Worm (Caenorhabditis elegans) whole organism, L3 larva: ENCODE data around the gene pde-3.

Experiments used
- ama-1 ChIP-seq: fragments of 150-350 bp; optimal IDR thresholded peaks from 2 replicates; lab custom pipeline; 2018
- egl-27 ChIP-seq: sonication (generic microtip); optimal IDR thresholded peaks from 4 replicates; lab custom pipeline; 2017; ENCODE audit warnings: missing biosample characterization, missing genetic modification reagents, missing genetic modification characterization
- elt-3 ChIP-seq, 3 experiments: fragments of 150-350 bp in 1 of 3; sonication (generic microtip) in 2 of 3; optimal IDR thresholded peaks; 2 replicates in 2 of 3; 4 replicates in 1 of 3; lab custom pipeline; 2014 to 2017; ENCODE audit warnings: missing biosample characterization in 3 of 3, missing genetic modification characterization in 3 of 3
- fkh-2 ChIP-seq: fragments of 150-350 bp; optimal IDR thresholded peaks from 2 replicates; lab custom pipeline; 2014; ENCODE audit warnings: missing biosample characterization, missing genetic modification reagents, missing genetic modification characterization
- hmg-11 ChIP-seq: sonication (generic microtip); optimal IDR thresholded peaks from 2 replicates; lab custom pipeline; 2016; ENCODE audit warnings: missing genetic modification characterization, missing compliant biosample characterization
- lin-39 ChIP-seq: fragments of 150-350 bp; optimal IDR thresholded peaks from 2 replicates; lab custom pipeline; 2018; ENCODE audit warnings: missing biosample characterization, missing genetic modification reagents, missing genetic modification characterization
- nhr-11 ChIP-seq: fragments of 150-350 bp; optimal IDR thresholded peaks from 2 replicates; lab custom pipeline; 2014; ENCODE audit warnings: missing biosample characterization, missing genetic modification characterization
- nhr-12 ChIP-seq: fragments of 150-350 bp; optimal IDR thresholded peaks from 2 replicates; lab custom pipeline; 2014; ENCODE audit warnings: missing biosample characterization, missing genetic modification characterization
- nhr-28 ChIP-seq: fragments of 150-350 bp; optimal IDR thresholded peaks from 2 replicates; lab custom pipeline; 2014; ENCODE audit warnings: missing biosample characterization, missing genetic modification characterization
- nhr-76 ChIP-seq: fragments of 150-350 bp; sonication (generic microtip); optimal IDR thresholded peaks from 5 replicates; lab custom pipeline; 2014; ENCODE audit warnings: missing biosample characterization, missing genetic modification characterization
- skn-1 ChIP-seq: fragments of 150-350 bp; optimal IDR thresholded peaks from 2 replicates; lab custom pipeline; 2014; ENCODE audit warnings: missing biosample characterization, missing genetic modification characterization
- unc-62 ChIP-seq: fragments of 150-350 bp; sonication (generic microtip); optimal IDR thresholded peaks from 4 replicates; lab custom pipeline; 2014; ENCODE audit warnings: missing biosample characterization, missing genetic modification reagents, missing genetic modification characterization

ce11 chrII:14919148-14919755 is at the start of gene pde-3:
- TF ChIP-seq egl-27 (tag; lab: Kevin White, UChicago) (no peak), skn-1 (no peak), fkh-2 (no peak), unc-62 (GFP tag; lab: Kevin White, UChicago) (no peak), nhr-76 (tag; lab: Kevin White, UChicago) (no peak), nhr-28 (no peak), nhr-12 (tag; lab: Kevin White, UChicago) (no peak), elt-3 (tag; optimal IDR thresholded peaks at IDR 0.05; lab: Kevin White, UChicago) (no peak), nhr-11 (tag; lab: Kevin White, UChicago) (no peak), lin-39 (tag; lab: Kevin White, UChicago) (no peak), ama-1 (lab: Kevin White, UChicago) (no peak), hmg-11 (tag; lab: Kevin White, UChicago) (no peak)
